Worm (Caenorhabditis elegans) whole organism, dauer: ENCODE results near the gene F22B5.5.
"Not testable (repeated sequence)": the region's sequence is repeated elsewhere in the genome, so short reads cannot be mapped to it uniquely, and the experiment has no call there.

ENCODE experiments used
- unc-62 ChIP-seq: sonication (generic microtip); optimal IDR thresholded peaks from 2 replicates; lab custom pipeline; 2017; ENCODE audit warnings: missing biosample characterization, missing genetic modification reagents, missing genetic modification characterization

Gene F22B5.5

DNA sequence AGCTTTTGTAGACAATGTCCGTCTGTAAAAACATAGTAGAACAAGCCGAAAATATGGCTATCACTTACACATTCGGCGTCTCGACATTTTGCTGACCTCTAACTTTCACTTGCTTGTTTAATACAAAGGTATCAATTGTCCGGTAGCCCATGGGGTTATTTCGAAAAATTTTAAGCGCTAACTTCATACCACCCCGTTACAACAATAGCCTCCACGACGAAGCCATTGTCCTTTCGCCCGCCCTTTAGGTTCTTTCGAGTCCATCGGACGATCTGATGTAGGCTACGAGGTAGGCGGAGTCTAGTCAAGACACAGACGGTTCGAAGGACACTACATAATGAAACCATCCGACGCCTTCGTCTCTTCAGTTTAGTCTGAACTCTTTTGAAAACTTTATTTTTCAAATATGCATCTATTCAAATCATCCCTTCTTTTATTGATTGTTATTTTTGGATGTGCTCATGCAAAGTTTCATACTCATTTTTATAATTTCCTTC is 15.6 kb downstream of the F22B5.5 start, which contains the start of gene lips-10:
Gene lips-10 (plus strand): TSS at position 378 of the 497 bp plus-strand sequence.
- no peak for TF ChIP-seq unc-62 (GFP tag; lab: Kevin White, UChicago)

ce11 chrII:8437035-8437434 is 17.4 kb downstream of the F22B5.5 start, which contains the start of gene acp-3:
acp-3 (minus strand) TSS chrII:8437135.
- TF ChIP-seq unc-62 (GFP tag; lab: Kevin White, UChicago), result no peak

ce11 chrII:8435005-8435404 is 19.4 kb downstream of the F22B5.5 start, which contains the start of gene acp-4:
acp-4 (minus strand) TSS chrII:8435105.
- no peak for TF ChIP-seq unc-62 (GFP tag; lab: Kevin White, UChicago)

- no peak for TF ChIP-seq unc-62 (GFP tag; lab: Kevin White, UChicago)
These were observed 22.5 kb downstream of the F22B5.5 start, which contains the start of gene acp-2 for ce11 chrII:8431954-8432353. acp-2 (minus strand) TSS chrII:8432054.

ce11 chrII:8428947-8429919 is 25.2 kb downstream of the F22B5.5 start:
- TF ChIP-seq unc-62 (GFP tag; lab: Kevin White, UChicago), result no peak

ce11 chrII:8428758-8428946 is 25.8 kb downstream of the F22B5.5 start, which contains the start of gene F14E5.2:
F14E5.2 (minus strand) TSS chrII:8428858.
- TF ChIP-seq unc-62 (GFP tag; lab: Kevin White, UChicago), result no peak

DNA sequence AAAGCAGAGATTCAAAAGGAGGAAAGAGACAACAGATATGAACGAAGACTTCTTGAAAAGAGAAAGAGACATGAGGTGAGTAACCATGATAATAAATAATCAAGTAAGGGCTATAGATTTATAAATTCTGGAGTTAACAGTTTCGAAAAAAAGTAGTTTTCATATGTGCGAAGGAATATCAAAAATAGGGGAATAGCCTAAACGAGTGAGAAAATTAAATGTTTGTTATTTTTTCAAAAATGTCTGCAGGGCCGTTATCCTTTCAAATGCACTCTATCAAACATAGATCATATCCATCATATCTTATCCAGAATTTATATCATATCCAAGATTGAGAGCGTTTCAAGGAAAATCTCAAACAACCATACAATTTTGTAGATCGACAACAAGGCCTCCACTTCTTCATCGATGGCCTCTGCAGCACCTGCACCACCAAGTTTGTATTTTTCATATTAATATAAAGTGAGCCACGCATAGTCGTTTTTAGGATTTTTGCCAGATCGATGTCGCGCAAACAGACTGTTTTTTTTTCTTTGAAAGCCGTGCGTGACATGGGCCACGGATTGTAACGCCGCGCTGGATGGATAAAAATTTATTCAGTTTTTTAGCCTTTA is 33.5 kb downstream of the F22B5.5 start:
- no peak for TF ChIP-seq unc-62 (GFP tag; lab: Kevin White, UChicago)

ce11 chrII:8419798-8420197 is 34.6 kb downstream of the F22B5.5 start, which contains the start of gene F14E5.8:
F14E5.8 (plus strand) TSS chrII:8420098.
- not testable (repeated sequence) for TF ChIP-seq unc-62 (GFP tag; lab: Kevin White, UChicago)

ce11 chrII:8419015-8419414 is 35.4 kb downstream of the F22B5.5 start:
- no peak for TF ChIP-seq unc-62 (GFP tag; lab: Kevin White, UChicago)

DNA sequence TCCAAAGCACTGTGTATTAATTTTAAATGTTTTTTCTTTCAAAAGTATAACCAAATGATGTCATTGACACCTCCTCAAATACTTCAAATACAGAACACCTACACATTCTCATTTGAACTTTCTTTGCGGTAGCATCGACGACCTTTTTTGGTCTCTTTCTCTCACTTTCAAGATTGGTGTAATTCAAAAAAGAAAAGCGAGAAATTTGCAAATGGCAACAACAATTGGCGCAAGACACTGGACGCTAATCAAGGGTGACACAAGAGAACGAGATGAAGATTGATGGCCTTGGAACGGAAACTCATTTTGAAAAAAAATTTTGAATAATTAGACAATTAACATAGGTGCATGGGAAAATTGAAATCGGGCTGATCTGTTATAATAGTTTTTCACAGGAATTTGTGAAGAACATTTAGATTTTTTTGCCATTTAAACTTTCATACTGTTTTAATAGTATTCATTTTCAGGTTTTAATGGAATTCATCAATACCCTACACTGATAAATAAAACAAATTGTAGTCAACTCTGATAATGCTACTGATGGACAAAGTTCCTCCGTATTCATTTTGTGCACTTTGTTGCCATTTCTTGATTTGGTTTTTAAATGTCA is 37.2 kb downstream of the F22B5.5 start, which contains the start of gene fdgt-2:
Gene fdgt-2 (plus strand): TSS at position 560 of the 610 bp plus-strand sequence.
- TF ChIP-seq unc-62 (GFP tag; lab: Kevin White, UChicago), result no peak

- no peak for TF ChIP-seq unc-62 (GFP tag; lab: Kevin White, UChicago)
These were observed 38.9 kb downstream of the F22B5.5 start for ce11 chrII:8415462-8416037.

ce11 chrII:8415035-8415434 is 39.4 kb downstream of the F22B5.5 start:
- TF ChIP-seq unc-62 (GFP tag; lab: Kevin White, UChicago), result no peak

- no peak for TF ChIP-seq unc-62 (GFP tag; lab: Kevin White, UChicago)
These were observed 41.5 kb downstream of the F22B5.5 start for ce11 chrII:8412935-8413334.

DNA sequence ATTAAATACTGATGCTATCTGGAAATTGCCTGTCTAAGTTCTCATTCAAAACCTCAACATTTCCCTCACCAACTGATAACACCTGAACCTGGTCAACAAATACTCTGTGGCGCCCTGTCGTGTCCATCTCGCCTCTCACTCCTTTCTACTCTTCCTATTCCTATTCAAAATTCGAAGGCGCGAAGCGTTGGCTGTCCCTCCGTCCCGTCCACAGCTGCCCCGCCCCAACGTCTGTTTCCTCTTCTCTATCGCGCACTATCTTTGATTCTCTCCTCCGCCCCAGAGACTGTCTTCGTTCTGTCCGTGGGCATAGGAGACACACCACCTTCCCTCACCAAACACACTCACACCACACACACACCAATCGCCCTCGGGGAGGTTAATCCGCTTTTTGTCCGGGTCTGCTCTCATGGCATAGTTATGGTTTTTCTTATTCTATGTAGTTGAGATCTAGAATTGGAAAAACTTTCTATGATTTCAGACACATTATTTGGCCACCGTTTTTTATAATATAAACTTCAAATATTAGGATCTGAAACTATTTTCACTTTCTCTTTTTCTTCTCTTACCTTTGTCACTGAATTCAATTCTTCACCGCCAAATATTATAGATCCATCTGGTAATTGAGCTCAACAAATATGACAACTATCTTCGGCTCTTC is 42.2 kb downstream of the F22B5.5 start, which contains the start of gene efl-3:
Gene efl-3 (plus strand): TSS at position 611 of the 661 bp plus-strand sequence.
- no peak for TF ChIP-seq unc-62 (GFP tag; lab: Kevin White, UChicago)

DNA sequence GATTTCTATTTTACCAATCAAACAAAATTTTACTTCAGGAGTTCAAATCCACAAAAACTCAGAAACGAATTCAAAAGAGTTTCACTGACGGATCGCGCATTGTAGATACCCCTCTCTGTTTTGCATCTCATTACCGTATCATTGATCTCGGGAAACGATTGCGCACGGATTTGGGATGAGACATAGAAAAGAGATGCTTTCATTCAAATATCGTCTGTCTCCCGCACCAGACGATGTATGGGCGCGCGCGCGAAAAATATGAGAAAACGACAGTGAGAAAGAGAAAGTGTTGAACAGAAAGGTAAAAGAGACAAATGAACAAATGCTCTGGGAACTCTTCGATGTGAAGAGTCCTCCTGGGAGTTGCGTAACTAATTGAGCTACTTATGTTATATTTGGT is 43.4 kb downstream of the F22B5.5 start:
- TF ChIP-seq unc-62 (GFP tag; lab: Kevin White, UChicago), result no peak
